Worm (Caenorhabditis elegans): ENCODE results near the gene F17A9.5.

The F17A9.5 gene

DNA sequence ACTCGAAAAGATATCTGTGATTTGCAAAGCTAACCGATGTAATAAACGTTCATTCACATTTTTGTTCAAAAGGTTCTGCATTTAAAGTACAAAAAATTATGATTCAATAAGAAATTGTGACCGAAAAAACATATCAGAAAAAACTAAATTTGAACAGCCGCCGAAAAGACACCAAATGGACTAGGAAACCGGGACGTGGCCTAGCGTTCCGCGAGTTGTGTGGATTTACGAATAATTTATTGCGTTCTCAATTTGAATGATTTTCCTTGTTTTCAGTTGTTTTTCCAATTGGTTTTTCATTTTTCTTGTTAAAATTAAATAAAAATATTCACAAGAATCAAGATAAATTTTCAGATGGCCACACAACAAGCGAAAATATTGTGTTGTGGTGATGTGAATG is 5.3 kb downstream of the F17A9.5 start, which contains the start of gene cwf-19L1:
TSS of gene cwf-19L1 (plus strand) at position 355 of the 400 bp plus-strand sequence.
- TF ChIP-seq ama-1 (optimal IDR thresholded peaks at IDR 0.05) = no peak
- TF ChIP-seq sea-1 (GFP tag; conservative IDR thresholded peaks at IDR 0.05) = no peak
- no peak for TF ChIP-seq hmg-4 (GFP tag; optimal IDR thresholded peaks at IDR 0.05)
- TF ChIP-seq ceh-36 (tag; optimal IDR thresholded peaks at IDR 0.05) = no peak
- no peak for TF ChIP-seq ets-7 (tag; optimal IDR thresholded peaks at IDR 0.05)
- TF ChIP-seq tbx-11 (GFP tag; IDR thresholded peaks at IDR 0.05) = no peak
- no peak for TF ChIP-seq scrt-1 (GFP tag; IDR thresholded peaks at IDR 0.05)
- TF ChIP-seq pes-1 (GFP tag; IDR thresholded peaks at IDR 0.05) = peak; percentile 68
- peak; percentile 71 for TF ChIP-seq tbx-37 (GFP tag; conservative IDR thresholded peaks at IDR 0.05)
- no peak for TF ChIP-seq ceh-13 (GFP tag; optimal IDR thresholded peaks at IDR 0.05)

- TF ChIP-seq tra-4 (tag; optimal IDR thresholded peaks at IDR 0.05) = no peak
- no peak for TF ChIP-seq pes-1 (GFP tag; IDR thresholded peaks at IDR 0.05)
- no peak for TF ChIP-seq ceh-13 (GFP tag; optimal IDR thresholded peaks at IDR 0.05)
- TF ChIP-seq scrt-1 (GFP tag; IDR thresholded peaks at IDR 0.05) = no peak
- TF ChIP-seq B0310.2 (tag; optimal IDR thresholded peaks at IDR 0.05) = no peak
- TF ChIP-seq ets-7 (tag; optimal IDR thresholded peaks at IDR 0.05) = no peak
- no peak for TF ChIP-seq flt-1 (GFP tag; IDR thresholded peaks at IDR 0.05)
- TF ChIP-seq ceh-36 (tag; optimal IDR thresholded peaks at IDR 0.05) = no peak
- no peak for TF ChIP-seq ama-1 (optimal IDR thresholded peaks at IDR 0.05)
- TF ChIP-seq hnd-1 (tag; optimal IDR thresholded peaks at IDR 0.05) = no peak
- no peak for TF ChIP-seq F13C5.2 (tag; optimal IDR thresholded peaks at IDR 0.05)
- no peak for TF ChIP-seq hmg-4 (GFP tag; optimal IDR thresholded peaks at IDR 0.05)
- TF ChIP-seq aly-1 (tag; optimal IDR thresholded peaks at IDR 0.05) = no peak
- TF ChIP-seq tbx-11 (GFP tag; IDR thresholded peaks at IDR 0.05) = no peak
- TF ChIP-seq tbx-37 (GFP tag; conservative IDR thresholded peaks at IDR 0.05) = no peak
- TF ChIP-seq hmbx-1 (tag; optimal IDR thresholded peaks at IDR 0.05) = no peak
Observed at ce11 chrV:6105374-6105773, 7.4 kb downstream of the F17A9.5 start, which contains the start of gene atf-8. Gene atf-8, plus strand, starts transcription at chrV:6105607.

- no peak for TF ChIP-seq hmbx-1 (tag; optimal IDR thresholded peaks at IDR 0.05)
- no peak for TF ChIP-seq ama-1 (optimal IDR thresholded peaks at IDR 0.05)
- no peak for TF ChIP-seq flt-1 (GFP tag; IDR thresholded peaks at IDR 0.05)
- no peak for TF ChIP-seq ceh-13 (GFP tag; optimal IDR thresholded peaks at IDR 0.05)
- TF ChIP-seq sea-1 (GFP tag; conservative IDR thresholded peaks at IDR 0.05) = no peak
- TF ChIP-seq tbx-37 (GFP tag; conservative IDR thresholded peaks at IDR 0.05) = no peak
- TF ChIP-seq scrt-1 (GFP tag; IDR thresholded peaks at IDR 0.05) = no peak
- no peak for TF ChIP-seq hmg-4 (GFP tag; optimal IDR thresholded peaks at IDR 0.05)
- TF ChIP-seq ets-7 (tag; optimal IDR thresholded peaks at IDR 0.05) = no peak
- no peak for TF ChIP-seq ceh-36 (tag; optimal IDR thresholded peaks at IDR 0.05)
- no peak for TF ChIP-seq aly-1 (tag; optimal IDR thresholded peaks at IDR 0.05)
- TF ChIP-seq B0310.2 (tag; optimal IDR thresholded peaks at IDR 0.05) = no peak
- no peak for TF ChIP-seq tbx-11 (GFP tag; IDR thresholded peaks at IDR 0.05)
- no peak for TF ChIP-seq F13C5.2 (tag; optimal IDR thresholded peaks at IDR 0.05)
- no peak for TF ChIP-seq pes-1 (GFP tag; IDR thresholded peaks at IDR 0.05)
- no peak for TF ChIP-seq hnd-1 (tag; optimal IDR thresholded peaks at IDR 0.05)
- TF ChIP-seq tra-4 (tag; optimal IDR thresholded peaks at IDR 0.05) = no peak
Observed at ce11 chrV:6103429-6103828, 9.4 kb downstream of the F17A9.5 start, which contains the start of gene Y38A10A.11. Gene Y38A10A.11, minus strand, starts transcription at chrV:6103529.

DNA sequence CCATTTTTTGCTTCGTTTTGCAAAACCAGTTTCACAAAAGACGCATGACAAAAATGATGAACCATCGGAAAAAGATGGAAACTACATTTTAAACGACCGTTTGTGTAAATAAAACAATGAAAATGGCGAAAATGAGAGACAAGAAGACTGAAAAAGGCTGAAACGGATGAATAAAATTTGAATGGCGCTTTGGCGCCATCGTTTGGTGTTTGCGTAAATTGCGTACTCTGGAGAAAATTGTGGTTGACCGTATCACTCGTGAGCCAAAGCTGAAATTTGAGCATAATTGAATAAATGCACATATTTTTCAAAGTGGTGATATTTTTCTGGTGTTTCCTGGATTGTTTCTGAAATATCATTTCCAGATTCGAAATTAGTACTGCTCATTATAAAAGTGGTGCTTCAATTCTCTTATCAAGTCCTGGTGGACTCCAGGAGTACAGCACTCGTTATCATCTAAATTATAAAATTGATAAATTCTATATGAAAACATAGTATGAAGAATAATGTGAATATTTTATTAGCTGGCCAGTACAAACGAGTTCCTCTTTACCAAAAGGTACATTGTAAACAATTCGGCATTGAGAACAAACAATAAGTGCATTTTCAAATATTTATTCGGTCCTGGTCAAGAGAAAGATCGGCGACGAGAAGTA is 11.4 kb downstream of the F17A9.5 start:
- TF ChIP-seq ceh-13 (GFP tag; optimal IDR thresholded peaks at IDR 0.05) = no peak
- no peak for TF ChIP-seq sea-1 (GFP tag; conservative IDR thresholded peaks at IDR 0.05)
- no peak for TF ChIP-seq pes-1 (GFP tag; IDR thresholded peaks at IDR 0.05)
- no peak for TF ChIP-seq hnd-1 (tag; optimal IDR thresholded peaks at IDR 0.05)
- TF ChIP-seq B0310.2 (tag; optimal IDR thresholded peaks at IDR 0.05) = no peak
- TF ChIP-seq scrt-1 (GFP tag; IDR thresholded peaks at IDR 0.05) = no peak
- no peak for TF ChIP-seq aly-1 (tag; optimal IDR thresholded peaks at IDR 0.05)
- no peak for TF ChIP-seq tbx-11 (GFP tag; IDR thresholded peaks at IDR 0.05)
- TF ChIP-seq tbx-37 (GFP tag; conservative IDR thresholded peaks at IDR 0.05) = no peak
- TF ChIP-seq flt-1 (GFP tag; IDR thresholded peaks at IDR 0.05) = no peak

- no peak for TF ChIP-seq tbx-37 (GFP tag; conservative IDR thresholded peaks at IDR 0.05)
- no peak for TF ChIP-seq tbx-11 (GFP tag; IDR thresholded peaks at IDR 0.05)
- TF ChIP-seq aly-1 (tag; optimal IDR thresholded peaks at IDR 0.05) = no peak
- TF ChIP-seq scrt-1 (GFP tag; IDR thresholded peaks at IDR 0.05) = no peak
- TF ChIP-seq F13C5.2 (tag; optimal IDR thresholded peaks at IDR 0.05) = peak; percentile 33
- no peak for TF ChIP-seq flt-1 (GFP tag; IDR thresholded peaks at IDR 0.05)
- no peak for TF ChIP-seq hnd-1 (tag; optimal IDR thresholded peaks at IDR 0.05)
- no peak for TF ChIP-seq ets-7 (tag; optimal IDR thresholded peaks at IDR 0.05)
- TF ChIP-seq tra-4 (tag; optimal IDR thresholded peaks at IDR 0.05) = no peak
- TF ChIP-seq hmg-4 (GFP tag; optimal IDR thresholded peaks at IDR 0.05) = peak; percentile 59
- 0 out of 2 replicates have a peak, but pooled peaks have one; percentile 43 for TF ChIP-seq sea-1 (GFP tag; conservative IDR thresholded peaks at IDR 0.05)
- TF ChIP-seq ceh-36 (tag; optimal IDR thresholded peaks at IDR 0.05) = no peak
- no peak for TF ChIP-seq pes-1 (GFP tag; IDR thresholded peaks at IDR 0.05)
- no peak for TF ChIP-seq hmbx-1 (tag; optimal IDR thresholded peaks at IDR 0.05)
- TF ChIP-seq ceh-13 (GFP tag; optimal IDR thresholded peaks at IDR 0.05) = no peak
- TF ChIP-seq B0310.2 (tag; optimal IDR thresholded peaks at IDR 0.05) = no peak
- no peak for TF ChIP-seq ama-1 (optimal IDR thresholded peaks at IDR 0.05)
Observed at ce11 chrV:6100492-6101004, 12.2 kb downstream of the F17A9.5 start, which contains the start of gene crt-1. Gene crt-1, minus strand, starts transcription at chrV:6100542.

ce11 chrV:6099634-6100033 is 13.2 kb downstream of the F17A9.5 start:
- no peak for TF ChIP-seq ama-1 (optimal IDR thresholded peaks at IDR 0.05)
- no peak for TF ChIP-seq pes-1 (GFP tag; IDR thresholded peaks at IDR 0.05)
- TF ChIP-seq tbx-11 (GFP tag; IDR thresholded peaks at IDR 0.05) = no peak
- no peak for TF ChIP-seq flt-1 (GFP tag; IDR thresholded peaks at IDR 0.05)
- TF ChIP-seq hmg-4 (GFP tag; optimal IDR thresholded peaks at IDR 0.05) = no peak
- TF ChIP-seq sea-1 (GFP tag; conservative IDR thresholded peaks at IDR 0.05) = no peak
- no peak for TF ChIP-seq aly-1 (tag; optimal IDR thresholded peaks at IDR 0.05)
- no peak for TF ChIP-seq ceh-36 (tag; optimal IDR thresholded peaks at IDR 0.05)
- no peak for TF ChIP-seq tra-4 (tag; optimal IDR thresholded peaks at IDR 0.05)
- TF ChIP-seq hnd-1 (tag; optimal IDR thresholded peaks at IDR 0.05) = no peak
- no peak for TF ChIP-seq ceh-13 (GFP tag; optimal IDR thresholded peaks at IDR 0.05)
- TF ChIP-seq hmbx-1 (tag; optimal IDR thresholded peaks at IDR 0.05) = no peak
- TF ChIP-seq tbx-37 (GFP tag; conservative IDR thresholded peaks at IDR 0.05) = no peak
- TF ChIP-seq scrt-1 (GFP tag; IDR thresholded peaks at IDR 0.05) = no peak
